Worm (Caenorhabditis elegans) whole organism, L4/young adult: ENCODE data around the gene mff-1.

Experiments used
- W03F9.2 ChIP-seq: fragments of 150-350 bp; optimal IDR thresholded peaks from 2 replicates; lab custom pipeline; 2014; ENCODE audit warnings: missing biosample characterization, missing genetic modification characterization
- him-1 ChIP-seq: sonication (generic microtip); optimal IDR thresholded peaks from 2 replicates; lab custom pipeline; 2016; ENCODE audit warnings: missing genotype, missing genetic modification reagents, missing genetic modification characterization, missing compliant biosample characterization

ce11 chrX:12981393-12981792 lies 5.6 kb downstream of the mff-1 start, which contains the start of gene scav-4:
- TF ChIP-seq W03F9.2 (tag; lab: Kevin White, UChicago) (no peak), him-1 (tag; lab: Kevin White, UChicago) (no peak)
